Worm (Caenorhabditis elegans) whole organism, L4/young adult: ENCODE results near the gene mpz-6.

ENCODE experiments used
- W03F9.2 ChIP-seq: fragments of 150-350 bp; optimal IDR thresholded peaks from 2 replicates; lab custom pipeline; 2014; ENCODE audit warnings: missing biosample characterization, missing genetic modification characterization
- dao-5 ChIP-seq: sonication (generic microtip); optimal IDR thresholded peaks from 2 replicates; lab custom pipeline; 2016; ENCODE audit warnings: missing genotype, missing genetic modification characterization, moderate library complexity, missing compliant biosample characterization
- him-1 ChIP-seq: sonication (generic microtip); optimal IDR thresholded peaks from 2 replicates; lab custom pipeline; 2016; ENCODE audit warnings: missing genotype, missing genetic modification reagents, missing genetic modification characterization, missing compliant biosample characterization

DNA sequence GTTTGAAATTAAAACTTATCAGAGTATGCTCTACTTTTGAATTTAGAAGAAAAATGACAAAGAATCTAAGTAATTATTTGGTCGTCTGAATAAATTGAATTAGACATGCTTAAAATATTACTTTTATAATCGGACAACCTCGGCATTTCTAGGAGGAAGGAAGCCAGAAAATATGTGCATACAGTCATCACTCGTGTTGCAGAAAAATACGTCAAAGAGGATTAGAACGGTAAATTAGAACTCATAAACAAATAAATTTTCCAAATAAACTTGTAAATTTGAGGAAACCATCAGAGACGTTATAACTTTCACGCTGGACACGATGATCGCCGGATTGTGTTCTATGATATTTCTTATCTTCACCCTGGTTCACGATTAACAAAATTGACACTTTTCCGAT lies 47.4 kb upstream of the mpz-6 start, which contains the start of gene chil-19:
- TF ChIP-seq dao-5 (tag; lab: Kevin White, UChicago) (no peak), him-1 (tag; lab: Kevin White, UChicago) (no peak), W03F9.2 (tag; lab: Kevin White, UChicago) (no peak)
